Worm (Caenorhabditis elegans) whole organism, midembryonic: Measurements from ENCODE around the gene F15H10.10.

Source experiments
- T22C8.4 ChIP-seq: fragments of 200-800 bp; sonication (Bioruptor generic); IDR thresholded peaks from 2 replicates; pipeline ENCODE4 v1.3.6; 2022; ENCODE audit warnings: missing genetic modification characterization, missing compliant biosample characterization
- cog-1 ChIP-seq: sonication (generic microtip); optimal IDR thresholded peaks from 2 replicates; lab custom pipeline; 2016; ENCODE audit warnings: missing genetic modification characterization, missing compliant biosample characterization
- flt-1 ChIP-seq: fragments of 200-800 bp; sonication (Bioruptor generic); IDR thresholded peaks from 2 replicates; pipeline ENCODE4 v1.3.6; 2022; ENCODE audit warnings: missing genetic modification characterization, missing compliant biosample characterization
- klf-2 ChIP-seq: fragments of 200-800 bp; sonication (Bioruptor generic); conservative IDR thresholded peaks from 2 replicates; pipeline ENCODE4 v1.3.6; 2022; ENCODE audit warnings: missing genetic modification reagents, missing genetic modification characterization, missing compliant biosample characterization
- med-1 ChIP-seq: sonication (generic microtip); optimal IDR thresholded peaks from 2 replicates; lab custom pipeline; 2017; ENCODE audit warnings: missing genetic modification characterization, mild to moderate bottlenecking, missing compliant biosample characterization, antibody characterized with exemption, missing genetic modification reagents; ENCODE audit not compliant: insufficient read depth
- ref-1 ChIP-seq: fragments of 200-800 bp; sonication (Bioruptor generic); conservative IDR thresholded peaks from 2 replicates; pipeline ENCODE4 v1.3.6; 2022; ENCODE audit warnings: missing genetic modification reagents, missing genetic modification characterization, missing compliant biosample characterization
- tab-1 ChIP-seq: fragments of 200-800 bp; sonication (Bioruptor generic); IDR thresholded peaks from 2 replicates; pipeline ENCODE4 v1.3.6; 2022; ENCODE audit warnings: missing genetic modification characterization, missing compliant biosample characterization
- ztf-23 ChIP-seq: fragments of 200-800 bp; sonication (Bioruptor generic); IDR thresholded peaks from 2 replicates; pipeline ENCODE4 v1.3.6; 2022; ENCODE audit warnings: missing genetic modification reagents, missing genetic modification characterization, missing compliant biosample characterization
- ztf-29 ChIP-seq: fragments of 200-800 bp; sonication (Bioruptor generic); IDR thresholded peaks from 2 replicates; pipeline ENCODE4 v1.3.6; 2022; ENCODE audit warnings: missing genetic modification reagents, missing genetic modification characterization, missing compliant biosample characterization

Gene F15H10.10

DNA sequence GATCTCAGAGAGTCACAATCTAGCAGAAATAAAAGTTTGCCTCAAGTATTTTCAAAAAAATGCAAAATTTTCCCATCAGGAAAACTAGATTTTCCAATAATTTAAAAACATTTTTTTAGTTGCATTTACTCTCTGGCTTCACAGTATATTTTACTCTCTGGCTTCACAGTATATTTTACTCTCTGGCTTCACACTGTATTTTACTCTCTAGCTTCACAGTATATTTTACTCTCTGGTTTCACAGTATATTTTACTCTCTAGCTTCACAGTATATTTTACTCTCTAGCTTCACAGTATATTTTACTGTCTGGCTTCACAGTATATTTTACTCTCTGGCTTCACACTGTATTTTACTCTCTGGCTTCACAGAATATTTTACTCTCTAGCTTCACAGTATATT is 32.5 kb upstream of the F15H10.10 start:
- 0 out of 2 replicates have a peak, but pooled peaks have one; percentile 6 for TF ChIP-seq tab-1 (GFP tag; lab: Robert Waterston, UW)
- peak; percentile 51; the same call in 1 of the 2 replicates for TF ChIP-seq ztf-29
- 0 out of 2 replicates have a peak, but pooled peaks have one; percentile 53 for TF ChIP-seq ref-1
- peak; percentile 60; the same call in 1 of the 2 replicates for TF ChIP-seq flt-1 (GFP tag; lab: Robert Waterston, UW)
- TF ChIP-seq ztf-23 (GFP tag; lab: Robert Waterston, UW), result peak; percentile 54; the same call in 1 of the 2 replicates

DNA sequence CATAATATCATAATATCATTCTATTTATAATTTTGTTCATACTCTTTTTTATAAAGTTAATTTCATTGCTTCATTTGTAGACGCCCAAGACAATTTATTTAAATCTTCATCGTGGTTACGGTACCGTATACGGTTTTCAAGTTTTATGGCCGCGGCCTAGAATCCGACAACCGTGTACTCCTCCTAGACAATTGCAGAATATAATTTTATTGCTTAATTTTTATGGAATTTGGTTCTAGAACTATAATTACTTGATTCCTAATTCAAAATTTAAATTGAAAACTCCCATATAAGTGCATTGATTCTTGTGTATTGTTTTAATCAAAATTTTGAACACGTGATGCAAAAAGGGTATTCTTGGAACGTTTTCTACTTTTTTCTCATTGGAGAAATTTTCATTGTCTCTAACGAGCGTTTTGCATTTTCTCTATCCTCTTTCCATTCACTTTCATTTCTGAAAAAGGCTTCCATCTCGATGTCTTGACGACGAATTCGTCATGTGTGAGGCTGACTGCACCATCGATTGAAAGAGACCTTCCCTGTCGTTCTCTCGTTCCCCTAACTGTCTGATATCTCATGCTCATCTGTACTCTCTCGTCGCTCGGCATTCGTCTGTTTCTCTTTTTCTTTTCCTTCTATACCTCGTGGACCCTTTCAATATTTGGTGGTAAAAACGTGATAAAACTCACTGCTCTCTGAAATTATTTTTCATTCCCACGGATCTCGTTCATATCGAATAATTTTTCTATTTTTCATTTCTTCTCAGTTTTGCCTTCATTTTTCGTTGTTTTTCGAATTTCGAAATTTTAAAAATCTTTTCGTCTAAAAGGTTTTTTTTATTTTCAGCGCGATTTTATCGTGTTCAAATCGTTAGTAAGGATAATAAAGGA is 24.6 kb upstream of the F15H10.10 start, which contains the start of gene pap-1:
pap-1 (plus strand) TSS at position 840 of the 890 bp plus-strand sequence.
- TF ChIP-seq klf-2 (GFP tag; lab: Robert Waterston, UW) (no peak), ztf-23 (GFP tag; lab: Robert Waterston, UW) (no peak), ref-1 (no peak), flt-1 (GFP tag; lab: Robert Waterston, UW) (no peak), T22C8.4 (GFP tag; lab: Robert Waterston, UW) (peak; percentile 73)

DNA sequence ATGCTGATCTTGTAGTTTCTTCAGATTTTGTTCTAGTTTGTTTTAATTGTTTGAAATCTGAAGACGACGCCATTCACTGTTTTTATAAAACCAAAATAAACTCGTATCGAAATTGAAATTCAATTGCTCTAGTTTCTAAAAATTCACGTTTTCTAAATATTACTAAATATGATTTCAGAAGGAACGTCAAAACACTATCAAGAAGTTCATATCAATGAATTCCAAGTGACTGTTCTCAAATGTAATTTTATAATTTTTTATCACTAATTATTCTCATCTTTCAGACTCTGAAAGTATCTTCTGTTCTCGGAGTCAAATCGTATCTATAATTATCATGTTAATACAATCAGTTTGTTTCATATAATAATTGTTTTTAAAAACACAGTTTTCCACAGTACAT is 23.9 kb upstream of the F15H10.10 start, which contains the start of gene snf-10:
snf-10 (minus strand) TSS at position 101 of the 400 bp plus-strand sequence.
- TF ChIP-seq ztf-29 (no peak), ztf-23 (GFP tag; lab: Robert Waterston, UW) (no peak), klf-2 (GFP tag; lab: Robert Waterston, UW) (no peak), med-1 (GFP tag; lab: Kevin White, UChicago) (no peak), tab-1 (GFP tag; lab: Robert Waterston, UW) (no peak), cog-1 (tag; lab: Kevin White, UChicago) (no peak), T22C8.4 (GFP tag; lab: Robert Waterston, UW) (no peak), ref-1 (no peak), flt-1 (GFP tag; lab: Robert Waterston, UW) (no peak)

DNA sequence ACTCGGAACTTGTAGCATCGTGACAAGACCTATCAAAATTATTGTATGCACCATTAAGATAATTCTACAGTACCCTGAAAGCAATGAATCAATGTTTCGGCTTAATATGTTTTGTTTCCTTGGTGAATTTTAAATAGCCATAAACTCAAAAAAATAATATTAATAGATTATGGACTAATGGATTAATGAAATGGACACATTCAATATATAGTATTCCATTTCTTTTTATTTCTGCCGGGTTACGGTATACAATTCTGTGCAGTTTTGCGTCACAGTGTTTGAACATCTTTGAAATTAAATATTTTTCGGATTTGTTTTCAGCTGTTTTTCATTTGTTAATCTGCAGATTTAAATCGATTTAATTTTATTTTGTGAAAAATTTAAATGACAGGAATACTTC is 19.8 kb upstream of the F15H10.10 start, which contains the start of gene set-22:
set-22 (plus strand) TSS at position 301 of the 400 bp plus-strand sequence.
- TF ChIP-seq flt-1 (GFP tag; lab: Robert Waterston, UW) (no peak), med-1 (GFP tag; lab: Kevin White, UChicago) (no peak), klf-2 (GFP tag; lab: Robert Waterston, UW) (no peak), ref-1 (no peak), ztf-29 (no peak)

DNA sequence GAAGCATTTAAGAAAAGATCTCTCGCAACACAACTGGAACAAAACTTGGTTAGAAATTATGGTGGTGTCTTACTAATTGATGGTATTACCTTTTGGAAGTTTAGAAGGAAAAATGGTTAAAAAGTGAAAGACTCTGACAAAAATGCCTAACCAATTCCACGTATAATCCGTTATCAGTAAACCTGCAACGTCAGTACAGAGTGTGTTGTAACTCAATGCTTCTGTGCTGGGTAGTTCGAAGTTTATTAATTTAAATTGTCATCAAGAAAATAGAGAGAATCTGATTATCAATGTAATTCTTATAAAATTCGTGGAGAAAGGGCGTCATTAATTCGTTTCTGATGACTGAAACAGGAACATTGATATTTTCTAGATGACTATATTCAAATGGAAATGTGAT is 18.4 kb upstream of the F15H10.10 start:
- TF ChIP-seq ztf-23 (GFP tag; lab: Robert Waterston, UW), result no peak
- TF ChIP-seq klf-2 (GFP tag; lab: Robert Waterston, UW), result no peak
- no peak for TF ChIP-seq tab-1 (GFP tag; lab: Robert Waterston, UW)
- TF ChIP-seq cog-1 (tag; lab: Kevin White, UChicago), result no peak
- no peak for TF ChIP-seq med-1 (GFP tag; lab: Kevin White, UChicago)

DNA sequence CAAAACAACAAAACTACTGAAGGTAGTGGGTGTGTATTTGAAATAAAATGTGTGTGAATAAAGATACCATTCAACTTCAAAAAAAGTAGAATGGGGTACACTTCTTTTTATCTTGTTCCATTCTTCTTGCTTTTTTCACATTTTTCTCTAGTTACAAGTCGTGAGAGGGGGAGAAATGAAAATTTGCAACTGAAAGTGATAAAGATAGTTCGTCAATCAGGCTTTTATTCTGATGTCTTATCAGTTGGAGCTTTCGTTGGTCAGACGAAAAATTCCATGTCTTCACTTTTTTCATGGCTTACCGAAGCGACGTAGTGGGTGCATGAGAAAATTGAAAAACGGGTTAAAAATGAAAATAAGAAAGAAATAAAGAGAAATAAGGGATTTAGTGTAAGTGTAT is 16.9 kb upstream of the F15H10.10 start, which contains the start of gene Y32F6A.4:
Y32F6A.4 (minus strand) TSS at position 347 of the 400 bp plus-strand sequence.
- TF ChIP-seq med-1 (GFP tag; lab: Kevin White, UChicago), result no peak
- no peak for TF ChIP-seq cog-1 (tag; lab: Kevin White, UChicago)
- no peak for TF ChIP-seq flt-1 (GFP tag; lab: Robert Waterston, UW)
- TF ChIP-seq klf-2 (GFP tag; lab: Robert Waterston, UW), result no peak
- TF ChIP-seq ztf-23 (GFP tag; lab: Robert Waterston, UW), result no peak

DNA sequence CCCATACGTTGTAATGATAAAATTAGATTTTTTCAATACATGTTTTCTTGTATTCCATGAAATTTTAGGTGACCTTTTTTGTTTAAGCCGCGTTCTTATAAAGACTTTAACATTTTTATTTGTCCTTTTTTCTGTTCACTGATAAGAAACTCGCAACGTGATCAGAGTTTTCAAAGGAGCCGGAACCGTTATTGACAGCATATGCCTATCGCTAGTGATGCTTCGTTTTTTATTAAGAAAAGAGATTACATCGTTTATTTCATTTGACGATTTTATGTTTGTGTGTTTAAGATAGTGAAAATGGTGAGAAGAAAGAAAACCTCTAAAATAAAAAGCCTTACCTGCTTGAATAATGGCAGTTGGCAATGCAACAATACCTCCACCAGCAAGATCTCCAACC is 15.8 kb upstream of the F15H10.10 start:
- TF ChIP-seq cog-1 (tag; lab: Kevin White, UChicago) (no peak), ztf-23 (GFP tag; lab: Robert Waterston, UW) (no peak), T22C8.4 (GFP tag; lab: Robert Waterston, UW) (no peak), ztf-29 (no peak), flt-1 (GFP tag; lab: Robert Waterston, UW) (no peak), tab-1 (GFP tag; lab: Robert Waterston, UW) (no peak), ref-1 (no peak), med-1 (GFP tag; lab: Kevin White, UChicago) (no peak), klf-2 (GFP tag; lab: Robert Waterston, UW) (no peak)

DNA sequence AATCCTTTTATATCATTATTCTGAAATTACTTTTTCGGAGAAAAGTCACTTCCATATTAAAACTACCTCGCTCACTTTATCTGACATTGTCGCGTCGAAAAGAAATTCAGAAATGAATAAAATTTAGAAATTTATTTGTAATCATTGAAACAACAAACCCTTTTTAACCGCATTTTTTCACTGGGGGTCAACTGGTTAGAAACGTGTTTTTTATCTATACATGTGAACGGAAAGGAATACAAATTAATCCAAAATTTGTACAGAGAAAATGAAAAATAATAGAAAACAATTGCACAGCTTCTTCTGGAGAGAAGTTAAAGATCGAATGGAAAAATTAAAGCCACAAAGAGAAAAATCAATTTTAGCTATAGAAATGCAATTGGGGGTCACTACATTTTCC is 11.8 kb upstream of the F15H10.10 start, which contains the start of gene tag-314:
tag-314 (minus strand) TSS at position 101 of the 400 bp plus-strand sequence.
- no peak for TF ChIP-seq flt-1 (GFP tag; lab: Robert Waterston, UW)
- TF ChIP-seq ref-1, result no peak
- no peak for TF ChIP-seq klf-2 (GFP tag; lab: Robert Waterston, UW)
- TF ChIP-seq tab-1 (GFP tag; lab: Robert Waterston, UW), result no peak
- TF ChIP-seq ztf-29, result no peak

DNA sequence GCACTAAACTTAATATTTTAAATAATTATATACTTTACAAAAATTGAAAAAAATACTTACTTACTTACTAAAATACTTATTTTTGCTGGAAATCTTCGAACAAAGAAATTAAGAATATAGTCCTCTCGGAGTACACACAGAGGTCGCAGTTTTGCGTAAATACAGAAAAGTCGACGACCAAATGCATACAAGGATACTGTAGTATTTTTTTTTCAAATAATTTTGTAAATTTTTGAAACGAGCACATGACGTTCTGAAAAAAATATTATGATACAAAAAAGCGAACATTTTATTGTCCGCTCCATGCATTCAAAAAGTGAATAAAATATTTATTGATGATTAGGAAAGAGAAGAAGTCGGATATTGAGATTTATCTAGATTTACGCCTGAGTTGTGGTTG is 9.4 kb upstream of the F15H10.10 start, which contains the start of gene apc-10:
apc-10 (minus strand) TSS at position 101 of the 400 bp plus-strand sequence.
- no peak for TF ChIP-seq ztf-29
- TF ChIP-seq med-1 (GFP tag; lab: Kevin White, UChicago), result no peak
- no peak for TF ChIP-seq flt-1 (GFP tag; lab: Robert Waterston, UW)
- no peak for TF ChIP-seq T22C8.4 (GFP tag; lab: Robert Waterston, UW)
- TF ChIP-seq tab-1 (GFP tag; lab: Robert Waterston, UW), result no peak
